Fruit fly (Drosophila melanogaster) whole organism, embryonic: ENCODE data around the gene fit.
A peak's percentile ranks its signal among the peaks of the same experiment; 100 is the strongest.

ENCODE experiments used
- Adf1 ChIP-seq: fragments of 200-800 bp; sonication (Bioruptor generic); IDR thresholded peaks from 2 replicates; pipeline ENCODE4 v1.3.6; 2022; ENCODE audit warnings: missing biosample characterization, missing genetic modification characterization
- Bteb2 ChIP-seq: fragments of 200-800 bp; sonication (Bioruptor generic); optimal IDR thresholded peaks from 2 replicates; lab custom pipeline; 2016; ENCODE audit warnings: missing biosample characterization, missing genetic modification characterization
- CG10959 ChIP-seq: fragments of 200-800 bp; sonication (Bioruptor generic); IDR thresholded peaks from 2 replicates; pipeline ENCODE4 v1.3.6; 2022; ENCODE audit warnings: missing biosample characterization, missing genetic modification characterization
- CG11560 ChIP-seq: fragments of 200-800 bp; sonication (Bioruptor generic); IDR thresholded peaks from 3 replicates; pipeline ENCODE4 v1.3.6; 2022; ENCODE audit warnings: missing biosample characterization, missing genetic modification characterization
- CG12391 ChIP-seq: fragments of 200-800 bp; sonication (Bioruptor generic); optimal IDR thresholded peaks from 3 replicates; lab custom pipeline; 2018; ENCODE audit warnings: missing biosample characterization, mild to moderate bottlenecking, missing genetic modification characterization, moderate library complexity
- CG16779 ChIP-seq: fragments of 200-800 bp; sonication (Bioruptor generic); IDR thresholded peaks from 2 replicates; pipeline ENCODE4 v1.3.6; 2022; ENCODE audit warnings: missing biosample characterization, missing genetic modification characterization
- CG1832 ChIP-seq: fragments of 200-800 bp; sonication (Bioruptor generic); optimal IDR thresholded peaks from 2 replicates; lab custom pipeline; 2017; ENCODE audit warnings: missing biosample characterization, mild to moderate bottlenecking, missing genetic modification characterization, inconsistent platforms
- CG2199 ChIP-seq: fragments of 200-800 bp; sonication (Bioruptor generic); IDR thresholded peaks from 3 replicates; pipeline ENCODE4 v1.3.6; 2022; ENCODE audit warnings: missing biosample characterization, missing genetic modification characterization
- CG31365 ChIP-seq: fragments of 200-800 bp; sonication (Bioruptor generic); optimal IDR thresholded peaks from 2 replicates; lab custom pipeline; 2018; ENCODE audit warnings: missing biosample characterization, mild to moderate bottlenecking, missing genetic modification characterization
- CG32772 ChIP-seq: fragments of 200-800 bp; sonication (Bioruptor generic); IDR thresholded peaks from 2 replicates; pipeline ENCODE4 v1.3.6; 2022; ENCODE audit warnings: missing biosample characterization, missing genetic modification characterization
- CG7839 ChIP-seq: fragments of 200-800 bp; sonication (Bioruptor generic); optimal IDR thresholded peaks from 3 replicates; lab custom pipeline; 2018; ENCODE audit warnings: missing biosample characterization, mild to moderate bottlenecking, missing genetic modification characterization, moderate library complexity
- CG9609 ChIP-seq: fragments of 200-800 bp; sonication (Bioruptor generic); optimal IDR thresholded peaks from 3 replicates; lab custom pipeline; 2016; ENCODE audit warnings: missing biosample characterization, missing genetic modification characterization
- D19A ChIP-seq: fragments of 200-800 bp; optimal IDR thresholded peaks from 3 replicates; lab custom pipeline; 2019; ENCODE audit warnings: missing biosample characterization, mild to moderate bottlenecking, missing genetic modification characterization, moderate library complexity
- Dip3 ChIP-seq: fragments of 200-800 bp; sonication (Bioruptor generic); optimal IDR thresholded peaks from 3 replicates; lab custom pipeline; 2016; ENCODE audit warnings: missing biosample characterization, missing genetic modification characterization
- Rfx ChIP-seq: fragments of 200-800 bp; sonication (Bioruptor generic); IDR thresholded peaks from 2 replicates; pipeline ENCODE4 v1.3.6; 2022; ENCODE audit warnings: missing biosample characterization, missing genetic modification characterization
- Rx ChIP-seq: fragments of 200-800 bp; sonication (Bioruptor generic); IDR thresholded peaks from 2 replicates; pipeline ENCODE4 v1.3.6; 2022; ENCODE audit warnings: missing biosample characterization, missing genetic modification characterization
- ap ChIP-seq: fragments of 200-800 bp; sonication (Bioruptor generic); IDR thresholded peaks from 2 replicates; pipeline ENCODE4 v1.3.6; 2022; ENCODE audit warnings: missing biosample characterization, missing genetic modification characterization
- bab2 ChIP-seq: fragments of 200-800 bp; sonication (Bioruptor generic); optimal IDR thresholded peaks from 2 replicates; lab custom pipeline; 2016; ENCODE audit warnings: missing biosample characterization, missing genetic modification characterization
- crol ChIP-seq: fragments of 200-800 bp; sonication (Bioruptor generic); IDR thresholded peaks from 2 replicates; pipeline ENCODE4 v1.3.6; 2022; ENCODE audit warnings: missing biosample characterization, missing genetic modification characterization
- dpn ChIP-seq, 2 experiments: fragments of 200-800 bp; sonication (Bioruptor generic); optimal IDR thresholded peaks; 3 replicates each; lab custom pipeline; 2016; ENCODE audit warnings: missing biosample characterization in 2 of 2, missing genetic modification characterization in 2 of 2
- ewg ChIP-seq: fragments of 200-800 bp; sonication (Bioruptor generic); optimal IDR thresholded peaks from 3 replicates; lab custom pipeline; 2017; ENCODE audit warnings: mild to moderate bottlenecking, missing biosample characterization, missing genetic modification reagents, missing genetic modification characterization
- fd64A ChIP-seq: fragments of 200-800 bp; sonication (Bioruptor generic); optimal IDR thresholded peaks from 3 replicates; lab custom pipeline; 2018; ENCODE audit warnings: missing biosample characterization, mild to moderate bottlenecking, missing genetic modification characterization
- grn ChIP-seq: fragments of 200-800 bp; sonication (Bioruptor generic); optimal IDR thresholded peaks from 3 replicates; lab custom pipeline; 2017; ENCODE audit warnings: missing biosample characterization, missing genetic modification characterization
- hkb ChIP-seq, 2 experiments: fragments of 200-800 bp in 1 of 2; fragments of >200 bp in 1 of 2; sonication (Bioruptor generic) in 1 of 2; IDR thresholded peaks in 1 of 2; optimal IDR thresholded peaks in 1 of 2; 2 replicates each; pipeline versions ENCODE4 v1.3.6 to Lab custom; 2017 to 2022; ENCODE audit warnings: missing biosample characterization in 1 of 2, missing genetic modification characterization in 1 of 2
- lbe ChIP-seq: fragments of 200-800 bp; sonication (Bioruptor generic); optimal IDR thresholded peaks from 2 replicates; lab custom pipeline; 2016; ENCODE audit warnings: missing biosample characterization, mild to moderate bottlenecking, missing genetic modification characterization
- lola ChIP-seq, 3 experiments: fragments of >200 bp in 2 of 3; fragments of 200-800 bp in 1 of 3; sonication (Bioruptor generic) in 1 of 3; optimal IDR thresholded peaks; 2 replicates each; lab custom pipeline; 2017 to 2019; ENCODE audit warnings: missing biosample characterization in 3 of 3, missing genetic modification characterization in 3 of 3, mild to moderate bottlenecking in 1 of 3, moderate library complexity in 1 of 3
- nerfin-2 ChIP-seq: fragments of 200-800 bp; sonication (Bioruptor generic); IDR thresholded peaks from 2 replicates; pipeline ENCODE4 v1.3.6; 2022; ENCODE audit warnings: missing biosample characterization, missing genetic modification characterization; ENCODE audit not compliant: partially characterized antibody
- odd ChIP-seq: fragments of 200-800 bp; sonication (Bioruptor generic); optimal IDR thresholded peaks from 2 replicates; lab custom pipeline; 2017; ENCODE audit warnings: missing biosample characterization, mild to moderate bottlenecking, missing genetic modification characterization
- phol ChIP-seq: fragments of 200-800 bp; sonication (Bioruptor generic); optimal IDR thresholded peaks from 3 replicates; lab custom pipeline; 2018; ENCODE audit warnings: missing biosample characterization, mild to moderate bottlenecking, missing genetic modification characterization, moderate library complexity
- prd ChIP-seq, 3 experiments: fragments of >200 bp in 2 of 3; fragments of 200-800 bp in 1 of 3; sonication (Bioruptor generic) in 1 of 3; optimal IDR thresholded peaks in 2 of 3; IDR thresholded peaks in 1 of 3; 2 replicates in 2 of 3; 3 replicates in 1 of 3; pipeline versions ENCODE4 v1.3.6 to Lab custom; 2017 to 2022; ENCODE audit warnings: missing biosample characterization in 1 of 3, missing genetic modification characterization in 1 of 3
- pros ChIP-seq: fragments of 200-800 bp; sonication (Bioruptor generic); optimal IDR thresholded peaks from 3 replicates; lab custom pipeline; 2019; ENCODE audit warnings: missing biosample characterization, mild to moderate bottlenecking, missing genetic modification characterization, moderate library complexity
- pum ChIP-seq: fragments of 200-800 bp; sonication (Bioruptor generic); optimal IDR thresholded peaks from 2 replicates; lab custom pipeline; 2016; ENCODE audit warnings: missing biosample characterization, missing genetic modification characterization
- salm ChIP-seq: fragments of 200-800 bp; sonication (Bioruptor generic); optimal IDR thresholded peaks from 2 replicates; lab custom pipeline; 2018; ENCODE audit warnings: missing biosample characterization, mild to moderate bottlenecking, missing genetic modification characterization
- sd ChIP-seq: fragments of 200-800 bp; sonication (Bioruptor generic); optimal IDR thresholded peaks from 3 replicates; lab custom pipeline; 2018; ENCODE audit warnings: missing biosample characterization, mild to moderate bottlenecking, missing genetic modification characterization, moderate library complexity
- sens ChIP-seq: fragments of 200-800 bp; sonication (Bioruptor generic); peaks from one replicate; lab custom pipeline; 2016; ENCODE audit warnings: missing biosample characterization, missing genetic modification characterization
- so ChIP-seq: fragments of 200-800 bp; sonication (Bioruptor generic); IDR thresholded peaks from 3 replicates; pipeline ENCODE4 v1.3.6; 2022; ENCODE audit warnings: missing biosample characterization, missing genetic modification characterization
- sqz ChIP-seq: fragments of 200-800 bp; sonication (Bioruptor generic); optimal IDR thresholded peaks from 3 replicates; lab custom pipeline; 2018; ENCODE audit warnings: missing biosample characterization, mild to moderate bottlenecking, missing genetic modification characterization
- sr ChIP-seq: fragments of 200-800 bp; sonication (Bioruptor generic); IDR thresholded peaks from 3 replicates; pipeline ENCODE4 v1.3.6; 2022; ENCODE audit warnings: missing biosample characterization, missing genetic modification characterization
- toy ChIP-seq: fragments of 200-800 bp; sonication (Bioruptor generic); IDR thresholded peaks from 2 replicates; pipeline ENCODE4 v1.3.6; 2022; ENCODE audit warnings: missing biosample characterization, missing genetic modification characterization
- trem ChIP-seq: fragments of 200-800 bp; optimal IDR thresholded peaks from 3 replicates; lab custom pipeline; 2019; ENCODE audit warnings: missing biosample characterization, mild to moderate bottlenecking, missing genetic modification characterization, moderate library complexity
- vnd ChIP-seq: fragments of 200-800 bp; sonication (Bioruptor generic); IDR thresholded peaks from 3 replicates; pipeline ENCODE4 v1.3.6; 2022; ENCODE audit warnings: missing biosample characterization, missing genetic modification characterization; ENCODE audit not compliant: partially characterized antibody
- vvl ChIP-seq: fragments of 200-800 bp; sonication (Bioruptor generic); IDR thresholded peaks from 2 replicates; pipeline ENCODE4 v1.3.6; 2022; ENCODE audit warnings: missing biosample characterization, missing genetic modification characterization

fit gene

dm6 chr3R:21848987-21849442 is 35.2 kb downstream of the fit start (continued):
- TF ChIP-seq CG1832 (GFP tag; lab: Kevin White, UChicago) (no peak), CG12391 (peak; percentile 73), nerfin-2 (GFP tag; lab: Robert Waterston, UW) (no peak), so (GFP tag; lab: Robert Waterston, UW) (no peak), Dip3 (peak; percentile 32), prd (optimal IDR thresholded peaks at IDR 0.05; lab: Kevin White, UChicago) (no peak), prd (GFP tag; IDR thresholded peaks at IDR 0.05; lab: Robert Waterston, UW) (no peak; the same call in 1 of the 3 replicates), trem (tag; lab: Kevin White, UChicago) (peak; percentile 74), bab2 (GFP tag; lab: Kevin White, UChicago) (peak; percentile 52), pum (GFP tag; lab: Kevin White, UChicago) (peak; percentile 63), CG31365 (tag; lab: Kevin White, UChicago) (no peak), fd64A (GFP tag; lab: Kevin White, UChicago) (no peak), CG7839 (peak; percentile 86), sr (GFP tag; lab: Robert Waterston, UW) (no peak), Adf1 (GFP tag; lab: Robert Waterston, UW) (no peak), CG9609 (GFP tag; lab: Kevin White, UChicago) (peak; percentile 31), odd (GFP tag; lab: Kevin White, UChicago) (peak; percentile 51), grn (GFP tag; lab: Kevin White, UChicago) (no peak), D19A (peak; percentile 78), toy (no peak), phol (peak; percentile 84), Bteb2 (GFP tag; lab: Kevin White, UChicago) (peak; percentile 14), lola (GFP tag; optimal IDR thresholded peaks at IDR 0.05; lab: Kevin White, UChicago) (peak in 1 of 3 experiments; percentile 85), CG10959 (GFP tag; lab: Robert Waterston, UW) (peak; percentile 58), salm (tag; lab: Kevin White, UChicago) (peak; percentile 19), ewg (peak; percentile 42), dpn (GFP tag; optimal IDR thresholded peaks at IDR 0.05; lab: Kevin White, UChicago) (peak; percentile 53)

dm6 chr3R:21848271-21848670 is 36.0 kb downstream of the fit start:
- TF ChIP-seq sens (GFP tag; lab: Kevin White, UChicago) (peak; percentile 50), CG16779 (GFP tag; lab: Robert Waterston, UW) (0 out of 2 replicates have a peak, but pooled peaks have one; percentile 14), vnd (GFP tag; lab: Robert Waterston, UW) (no peak), sqz (no peak), hkb (optimal IDR thresholded peaks at IDR 0.05; lab: Kevin White, UChicago) (no peak), hkb (GFP tag; IDR thresholded peaks at IDR 0.05; lab: Robert Waterston, UW) (no peak), lbe (GFP tag; lab: Kevin White, UChicago) (no peak)

DNA sequence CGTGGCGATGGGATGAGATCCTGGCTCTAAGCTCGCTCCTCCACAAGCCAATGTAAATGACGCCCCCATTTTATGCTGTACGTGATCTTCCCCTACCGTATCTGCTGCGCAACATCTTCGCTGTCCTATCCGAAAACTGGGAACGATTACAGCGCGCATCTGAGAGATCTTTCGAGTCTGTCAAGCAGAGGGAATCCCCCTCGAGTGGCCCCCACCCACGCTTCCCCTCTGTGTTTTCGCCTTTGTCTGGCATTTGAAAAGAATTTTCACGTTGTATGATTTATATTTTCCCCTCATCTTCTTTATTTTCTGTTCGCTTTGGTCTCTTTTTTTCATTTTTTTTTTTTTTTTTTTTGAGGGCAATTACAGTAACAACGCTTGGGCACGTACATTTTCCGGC is 36.8 kb downstream of the fit start:
- peak; percentile 65; the same call in 1 of the 2 replicates for TF ChIP-seq crol (GFP tag; lab: Robert Waterston, UW)
- 0 out of 2 replicates have a peak, but pooled peaks have one; percentile 10 for TF ChIP-seq Rfx (GFP tag; lab: Robert Waterston, UW)
- TF ChIP-seq vvl (GFP tag; lab: Robert Waterston, UW): no peak
- TF ChIP-seq ap (GFP tag; lab: Robert Waterston, UW): no peak
- TF ChIP-seq CG11560 (tag; lab: Robert Waterston, UW): no peak
- TF ChIP-seq pros (GFP tag; lab: Kevin White, UChicago): peak; percentile 4
- peak; percentile 55; the same call in 2 of the 3 replicates for TF ChIP-seq sr (GFP tag; lab: Robert Waterston, UW)
- 0 out of 3 replicates have a peak, but pooled peaks have one; percentile 58 for TF ChIP-seq CG2199 (GFP tag; lab: Robert Waterston, UW)
- peak; percentile 29 for TF ChIP-seq sd (tag; lab: Kevin White, UChicago)
- peak; percentile 48; the same call in 1 of the 2 replicates for TF ChIP-seq CG32772 (GFP tag; lab: Robert Waterston, UW)
- peak; percentile 36 for TF ChIP-seq grn (GFP tag; lab: Kevin White, UChicago)
- TF ChIP-seq Rx: no peak
